Fruit fly (Drosophila melanogaster): ENCODE data around the gene Nipsnap.

dm6 chrX:16085865-16086592, 12.7 kb upstream of the Nipsnap start:
- TF ChIP-seq gl (tag; optimal IDR thresholded peaks at IDR 0.05) (no peak), CG10348 (GFP tag; IDR thresholded peaks at IDR 0.05) (no peak), Pif1B (GFP tag; optimal IDR thresholded peaks at IDR 0.05) (no peak), EcR (GFP tag; optimal IDR thresholded peaks at IDR 0.05) (no peak), CG8159 (tag; optimal IDR thresholded peaks at IDR 0.05) (peak; percentile 59), CG4496 (GFP tag; IDR thresholded peaks at IDR 0.05) (0 out of 3 replicates have a peak, but pooled peaks have one; percentile 35), rn (GFP tag; IDR thresholded peaks at IDR 0.05) (no peak), CG8301 (tag; optimal IDR thresholded peaks at IDR 0.05) (no peak)

All from whole organism, pupa.